Fruit fly (Drosophila melanogaster) whole organism, embryonic: ENCODE results near the gene I-2.

Experiments
- Adf1 ChIP-seq: fragments of 200-800 bp; sonication (Bioruptor generic); IDR thresholded peaks from 2 replicates; pipeline ENCODE4 v1.3.6; 2022; ENCODE audit warnings: missing biosample characterization, missing genetic modification characterization
- Aef1 ChIP-seq: fragments of 200-800 bp; sonication (Bioruptor generic); IDR thresholded peaks from 3 replicates; pipeline ENCODE4 v1.3.6; 2022; ENCODE audit warnings: missing biosample characterization, missing genetic modification characterization
- Antp ChIP-seq: fragments of 200-800 bp; sonication (Bioruptor generic); optimal IDR thresholded peaks from 3 replicates; lab custom pipeline; 2016; ENCODE audit warnings: missing biosample characterization, missing genetic modification characterization
- CG10654 ChIP-seq: fragments of 200-800 bp; sonication (Bioruptor generic); optimal IDR thresholded peaks from 2 replicates; lab custom pipeline; 2016; ENCODE audit warnings: missing biosample characterization, missing genetic modification characterization
- CG10979 ChIP-seq: fragments of 200-800 bp; sonication (Bioruptor generic); optimal IDR thresholded peaks from 2 replicates; lab custom pipeline; 2018; ENCODE audit warnings: missing biosample characterization, mild to moderate bottlenecking, missing genetic modification characterization, moderate library complexity
- CG12659 ChIP-seq: fragments of 200-800 bp; sonication (Bioruptor generic); optimal IDR thresholded peaks from 3 replicates; lab custom pipeline; 2017; ENCODE audit warnings: mild to moderate bottlenecking, missing biosample characterization, missing genetic modification reagents, missing genetic modification characterization
- CG12769 ChIP-seq: fragments of 200-800 bp; sonication (Bioruptor generic); optimal IDR thresholded peaks from 2 replicates; lab custom pipeline; 2019; ENCODE audit warnings: missing biosample characterization, mild to moderate bottlenecking, missing genetic modification characterization, moderate library complexity
- CG15073 ChIP-seq: fragments of 200-800 bp; sonication (Bioruptor generic); optimal IDR thresholded peaks from 2 replicates; lab custom pipeline; 2016; ENCODE audit warnings: missing biosample characterization, missing genetic modification characterization
- CG1647 ChIP-seq: fragments of 200-800 bp; sonication (Bioruptor generic); optimal IDR thresholded peaks from 3 replicates; lab custom pipeline; 2016; ENCODE audit warnings: missing biosample characterization, missing genetic modification characterization
- CG18619 ChIP-seq: fragments of 200-800 bp; sonication (Bioruptor generic); optimal IDR thresholded peaks from 3 replicates; lab custom pipeline; 2017; ENCODE audit warnings: missing biosample characterization, mild to moderate bottlenecking, missing genetic modification characterization
- CG2116 ChIP-seq: fragments of 200-800 bp; sonication (Bioruptor generic); optimal IDR thresholded peaks from 3 replicates; lab custom pipeline; 2018; ENCODE audit warnings: missing biosample characterization, mild to moderate bottlenecking, missing genetic modification characterization
- CG2889 ChIP-seq: fragments of 200-800 bp; sonication (Bioruptor generic); IDR thresholded peaks from 3 replicates; pipeline ENCODE4 v1.3.6; 2022; ENCODE audit warnings: missing biosample characterization, missing genetic modification characterization
- CG3726 ChIP-seq: fragments of 200-800 bp; sonication (Bioruptor generic); IDR thresholded peaks from 3 replicates; pipeline ENCODE4, ENCODE4 v1.3.6; 2022; ENCODE audit warnings: missing biosample characterization, missing genetic modification characterization
- CG4282 ChIP-seq: fragments of 200-800 bp; sonication (Bioruptor generic); optimal IDR thresholded peaks from 2 replicates; lab custom pipeline; 2016; ENCODE audit warnings: missing biosample characterization, missing genetic modification characterization
- CG4424 ChIP-seq: fragments of 200-800 bp; sonication (Bioruptor generic); optimal IDR thresholded peaks from 3 replicates; lab custom pipeline; 2016; ENCODE audit warnings: missing biosample characterization, missing genetic modification characterization
- CG4820 ChIP-seq: fragments of 200-800 bp; sonication (Bioruptor generic); optimal IDR thresholded peaks from 3 replicates; lab custom pipeline; 2016; ENCODE audit warnings: missing biosample characterization, missing genetic modification characterization
- CG7271 ChIP-seq: fragments of 200-800 bp; sonication (Bioruptor generic); optimal IDR thresholded peaks from 2 replicates; lab custom pipeline; 2018; ENCODE audit warnings: missing biosample characterization, mild to moderate bottlenecking, missing genetic modification characterization, moderate library complexity
- CG8290 ChIP-seq, 3 experiments: fragments of 200-800 bp; sonication (Bioruptor generic); optimal IDR thresholded peaks; 2 replicates each; lab custom pipeline; 2016 to 2019; ENCODE audit warnings: missing biosample characterization in 3 of 3, missing genetic modification characterization in 3 of 3, mild to moderate bottlenecking in 2 of 3, moderate library complexity in 1 of 3
- CG8924 ChIP-seq: fragments of 200-800 bp; optimal IDR thresholded peaks from 3 replicates; lab custom pipeline; 2019; ENCODE audit warnings: missing biosample characterization, mild to moderate bottlenecking, missing genetic modification characterization, moderate library complexity
- CG9817 ChIP-seq: fragments of 200-800 bp; sonication (Bioruptor generic); optimal IDR thresholded peaks from 2 replicates; lab custom pipeline; 2018; ENCODE audit warnings: missing biosample characterization, mild to moderate bottlenecking, missing genetic modification characterization, moderate library complexity
- CG9932 ChIP-seq: fragments of 200-800 bp; sonication (Bioruptor generic); IDR thresholded peaks from 2 replicates; pipeline ENCODE4 v1.3.6; 2022; ENCODE audit warnings: missing biosample characterization, missing genetic modification characterization
- Camta ChIP-seq: fragments of 200-800 bp; sonication (Bioruptor generic); optimal IDR thresholded peaks from 2 replicates; lab custom pipeline; 2016; ENCODE audit warnings: missing biosample characterization, missing genetic modification characterization
- Hmr ChIP-seq: fragments of 200-800 bp; sonication (Bioruptor generic); optimal IDR thresholded peaks from 3 replicates; lab custom pipeline; 2017; ENCODE audit warnings: mild to moderate bottlenecking, missing biosample characterization, missing genetic modification reagents, missing genetic modification characterization
- MBD-R2 ChIP-seq: fragments of 200-800 bp; sonication (Bioruptor generic); IDR thresholded peaks from 2 replicates; pipeline ENCODE4 v1.3.6; 2022; ENCODE audit warnings: missing biosample characterization, missing genetic modification characterization
- Scr ChIP-seq: fragments of 200-800 bp; sonication (Bioruptor generic); IDR thresholded peaks from 2 replicates; pipeline ENCODE4 v1.3.6; 2022; ENCODE audit warnings: missing biosample characterization, missing genetic modification characterization; ENCODE audit not compliant: partially characterized antibody
- Sox102F ChIP-seq: fragments of 200-800 bp; sonication (Bioruptor generic); optimal IDR thresholded peaks from 2 replicates; lab custom pipeline; 2018; ENCODE audit warnings: missing biosample characterization, mild to moderate bottlenecking, missing genetic modification characterization, moderate library complexity
- Spps ChIP-seq: fragments of 200-800 bp; sonication (Bioruptor generic); optimal IDR thresholded peaks from 2 replicates; lab custom pipeline; 2018; ENCODE audit warnings: missing biosample characterization, mild to moderate bottlenecking, missing genetic modification characterization
- Sry-β ChIP-seq: fragments of 200-800 bp; sonication (Bioruptor generic); optimal IDR thresholded peaks from 2 replicates; lab custom pipeline; 2018; ENCODE audit warnings: missing biosample characterization, mild to moderate bottlenecking, missing genetic modification characterization, moderate library complexity
- TFAM ChIP-seq: fragments of 200-800 bp; sonication (Bioruptor generic); optimal IDR thresholded peaks from 2 replicates; lab custom pipeline; 2017; ENCODE audit warnings: missing biosample characterization, missing genetic modification characterization, inconsistent platforms
- amos ChIP-seq: fragments of 200-800 bp; sonication (Bioruptor generic); IDR thresholded peaks from 2 replicates; pipeline ENCODE4 v1.3.6; 2022; ENCODE audit warnings: missing biosample characterization, missing genetic modification characterization; ENCODE audit not compliant: partially characterized antibody
- ap ChIP-seq: fragments of 200-800 bp; sonication (Bioruptor generic); IDR thresholded peaks from 2 replicates; pipeline ENCODE4 v1.3.6; 2022; ENCODE audit warnings: missing biosample characterization, missing genetic modification characterization
- bcd ChIP-seq: fragments of 200-800 bp; sonication (Bioruptor generic); optimal IDR thresholded peaks from 2 replicates; lab custom pipeline; 2017; ENCODE audit warnings: missing biosample characterization, mild to moderate bottlenecking, missing genetic modification characterization
- cwo ChIP-seq: fragments of 200-800 bp; sonication (Bioruptor generic); optimal IDR thresholded peaks from 3 replicates; lab custom pipeline; 2017; ENCODE audit warnings: missing biosample characterization, missing genetic modification characterization, mild to moderate bottlenecking, moderate library complexity, missing genetic modification reagents
- dimm ChIP-seq: fragments of 200-800 bp; sonication (Bioruptor generic); IDR thresholded peaks from 2 replicates; pipeline ENCODE4 v1.3.6; 2022; ENCODE audit warnings: missing biosample characterization, missing genetic modification characterization
- disco-r ChIP-seq: fragments of 200-800 bp; sonication (Bioruptor generic); optimal IDR thresholded peaks from 2 replicates; lab custom pipeline; 2016; ENCODE audit warnings: missing biosample characterization, missing genetic modification characterization
- ems ChIP-seq: fragments of 200-800 bp; sonication (Bioruptor generic); optimal IDR thresholded peaks from 3 replicates; lab custom pipeline; 2016; ENCODE audit warnings: missing biosample characterization, missing genetic modification characterization
- esg ChIP-seq: fragments of 200-800 bp; sonication (Bioruptor generic); conservative IDR thresholded peaks from 2 replicates; pipeline ENCODE4 v1.3.6; 2022; ENCODE audit warnings: missing biosample characterization, missing genetic modification characterization
- exex ChIP-seq: fragments of 200-800 bp; sonication (Bioruptor generic); optimal IDR thresholded peaks from 4 replicates; lab custom pipeline; 2018; ENCODE audit warnings: missing biosample characterization, mild to moderate bottlenecking, missing genetic modification characterization, moderate library complexity
- gfzf ChIP-seq: fragments of 200-800 bp; sonication (Bioruptor generic); optimal IDR thresholded peaks from 2 replicates; lab custom pipeline; 2016; ENCODE audit warnings: missing biosample characterization, mild to moderate bottlenecking, missing genetic modification characterization, moderate library complexity
- ham ChIP-seq: fragments of 200-800 bp; sonication (Bioruptor generic); IDR thresholded peaks from 2 replicates; pipeline ENCODE4 v1.3.6; 2022; ENCODE audit warnings: missing biosample characterization, missing genetic modification characterization
- kay ChIP-seq: fragments of 200-800 bp; sonication (Bioruptor generic); optimal IDR thresholded peaks from 2 replicates; lab custom pipeline; 2016; ENCODE audit warnings: missing biosample characterization, missing genetic modification characterization
- knrl ChIP-seq: fragments of 200-800 bp; sonication (Bioruptor generic); IDR thresholded peaks from 3 replicates; pipeline ENCODE4 v1.3.6; 2022; ENCODE audit warnings: missing biosample characterization, missing genetic modification characterization; ENCODE audit not compliant: partially characterized antibody
- nerfin-2 ChIP-seq: fragments of 200-800 bp; sonication (Bioruptor generic); IDR thresholded peaks from 2 replicates; pipeline ENCODE4 v1.3.6; 2022; ENCODE audit warnings: missing biosample characterization, missing genetic modification characterization; ENCODE audit not compliant: partially characterized antibody
- otp ChIP-seq: fragments of 200-800 bp; sonication (Bioruptor generic); IDR thresholded peaks from 3 replicates; pipeline ENCODE4, ENCODE4 v1.3.6; 2022; ENCODE audit warnings: missing biosample characterization, missing genetic modification characterization
- p53 ChIP-seq: fragments of 200-800 bp; sonication (Bioruptor generic); optimal IDR thresholded peaks from 2 replicates; lab custom pipeline; 2016; ENCODE audit warnings: missing biosample characterization, missing genetic modification characterization
- ro ChIP-seq: fragments of 200-800 bp; sonication (Bioruptor generic); IDR thresholded peaks from 2 replicates; pipeline ENCODE4 v1.3.6; 2022; ENCODE audit warnings: missing biosample characterization, missing genetic modification characterization
- sna ChIP-seq: fragments of 200-800 bp; sonication (Bioruptor generic); IDR thresholded peaks from 2 replicates; pipeline ENCODE4 v1.3.6; 2022; ENCODE audit warnings: missing biosample characterization, missing genetic modification characterization; ENCODE audit not compliant: partially characterized antibody
- ssp ChIP-seq: fragments of 200-800 bp; sonication (Bioruptor generic); IDR thresholded peaks from 2 replicates; pipeline ENCODE4 v1.3.6; 2022; ENCODE audit warnings: missing biosample characterization, missing genetic modification characterization
- twi ChIP-seq: fragments of 200-800 bp; optimal IDR thresholded peaks from 2 replicates; lab custom pipeline; 2019; ENCODE audit warnings: missing biosample characterization, mild to moderate bottlenecking, missing genetic modification characterization, moderate library complexity

The I-2 gene

dm6 chr3L:9864275-9865052 is 27.9 kb upstream of the I-2 start, which contains the start of the genes iPLA2-VIA and Ciz1 (continued):
- peak; percentile 4 for TF ChIP-seq Sry-β (GFP tag; lab: Kevin White, UChicago)
- TF ChIP-seq CG10654: no peak
- TF ChIP-seq CG2889: no peak
- no peak for TF ChIP-seq CG3726
- TF ChIP-seq disco-r (GFP tag; lab: Kevin White, UChicago): no peak
- TF ChIP-seq p53 (GFP tag; lab: Kevin White, UChicago): no peak
- no peak for TF ChIP-seq dimm (GFP tag; lab: Robert Waterston, UW)
- no peak for TF ChIP-seq Camta (GFP tag; lab: Kevin White, UChicago)
- TF ChIP-seq CG4282 (GFP tag; lab: Kevin White, UChicago): no peak
- TF ChIP-seq CG12659: peak; percentile 84
- 0 out of 2 replicates have a peak, but pooled peaks have one; percentile 11 for TF ChIP-seq ssp (GFP tag; lab: Robert Waterston, UW)
- TF ChIP-seq CG1647 (GFP tag; lab: Kevin White, UChicago): peak; percentile 16
- no peak for TF ChIP-seq CG7271 (tag; lab: Kevin White, UChicago)
- TF ChIP-seq otp (GFP tag; lab: Robert Waterston, UW): no peak
- TF ChIP-seq amos: peak; percentile 71; the same call in 1 of the 2 replicates
- TF ChIP-seq Scr (GFP tag; lab: Robert Waterston, UW): peak; percentile 89
- no peak for TF ChIP-seq cwo (GFP tag; lab: Kevin White, UChicago)
- TF ChIP-seq CG4424 (GFP tag; lab: Kevin White, UChicago): peak; percentile 32
- no peak for TF ChIP-seq TFAM (GFP tag; lab: Kevin White, UChicago)
- TF ChIP-seq ro (GFP tag; lab: Robert Waterston, UW): no peak
- no peak for TF ChIP-seq Sox102F (GFP tag; lab: Kevin White, UChicago)
- peak; percentile 67 for TF ChIP-seq gfzf
- no peak for TF ChIP-seq Spps (tag; lab: Kevin White, UChicago)
- no peak for TF ChIP-seq ham (GFP tag; lab: Robert Waterston, UW)
- peak; percentile 65; the same call in 1 of the 2 replicates for TF ChIP-seq nerfin-2 (GFP tag; lab: Robert Waterston, UW)
- TF ChIP-seq CG8290 (GFP tag; optimal IDR thresholded peaks at IDR 0.05; lab: Kevin White, UChicago): peak; percentile 54
- TF ChIP-seq CG8290 (tag; optimal IDR thresholded peaks at IDR 0.05; lab: Kevin White, UChicago): no peak
- no peak for TF ChIP-seq ap (GFP tag; lab: Robert Waterston, UW)
- TF ChIP-seq CG15073: no peak
- peak; percentile 14 for TF ChIP-seq CG10979 (tag; lab: Kevin White, UChicago)
- TF ChIP-seq kay: no peak
- TF ChIP-seq CG8924 (tag; lab: Kevin White, UChicago): peak; percentile 50
- TF ChIP-seq CG2116: peak; percentile 89
- TF ChIP-seq bcd (GFP tag; lab: Kevin White, UChicago): no peak
- no peak for TF ChIP-seq twi (tag; lab: Kevin White, UChicago)
- TF ChIP-seq knrl (GFP tag; lab: Robert Waterston, UW): peak; percentile 91
- no peak for TF ChIP-seq Aef1
- TF ChIP-seq CG12769: no peak
- no peak for TF ChIP-seq CG4820
- no peak for TF ChIP-seq Hmr (GFP tag; lab: Kevin White, UChicago)
- TF ChIP-seq exex (tag; lab: Kevin White, UChicago): peak; percentile 24
- TF ChIP-seq Adf1 (GFP tag; lab: Robert Waterston, UW): no peak
- no peak; the same call in 1 of the 2 replicates for TF ChIP-seq CG9932 (GFP tag; lab: Robert Waterston, UW)
- no peak for TF ChIP-seq CG9817 (tag; lab: Kevin White, UChicago)
- TF ChIP-seq MBD-R2 (GFP tag; lab: Robert Waterston, UW): peak; percentile 53
- no peak for TF ChIP-seq esg (GFP tag; lab: Robert Waterston, UW)
- TF ChIP-seq sna (GFP tag; lab: Robert Waterston, UW): peak; percentile 65; the same call in 1 of the 2 replicates
- TF ChIP-seq ems (GFP tag; lab: Kevin White, UChicago): no peak
- no peak for TF ChIP-seq CG18619 (GFP tag; lab: Kevin White, UChicago)
- TF ChIP-seq Antp (GFP tag; lab: Kevin White, UChicago): peak; percentile 38
